Worm (Caenorhabditis elegans): ENCODE measurements around the gene lonp-2.

- TF ChIP-seq pax-3 (tag; optimal IDR thresholded peaks at IDR 0.05) (no peak), unc-62 (GFP tag; optimal IDR thresholded peaks at IDR 0.05) (no peak), F16B12.6 (tag; optimal IDR thresholded peaks at IDR 0.05) (no peak), ama-1 (optimal IDR thresholded peaks at IDR 0.05) (no peak), lin-35 (GFP tag; optimal IDR thresholded peaks at IDR 0.05) (no peak), nhr-28 (tag; optimal IDR thresholded peaks at IDR 0.05) (no peak), elt-3 (tag; optimal IDR thresholded peaks at IDR 0.05) (no peak), snu-23 (GFP tag; optimal IDR thresholded peaks at IDR 0.05) (no peak), ceh-82 (tag; optimal IDR thresholded peaks at IDR 0.05) (no peak), lin-14 (GFP tag; optimal IDR thresholded peaks at IDR 0.05) (no peak), skn-1 (tag; optimal IDR thresholded peaks at IDR 0.05) (no peak), hlh-4 (tag; optimal IDR thresholded peaks at IDR 0.05) (no peak)
These were observed 13.3 kb upstream of the lonp-2 start for ce11 chrIII:12094158-12094856.
